Worm (Caenorhabditis elegans): Measurements from ENCODE around the gene F32A5.8.

The F32A5.8 gene

ce11 chrII:7283063-7283462, 27.2 kb downstream of the F32A5.8 start (continued):
- no peak for TF ChIP-seq elt-3 (tag; optimal IDR thresholded peaks at IDR 0.05)
- TF ChIP-seq alr-1 (tag; optimal IDR thresholded peaks at IDR 0.05; ENCODE audit: borderline replicate concordance), result no peak
- no peak for TF ChIP-seq ceh-90 (tag; optimal IDR thresholded peaks at IDR 0.05)
- TF ChIP-seq aha-1 (tag; optimal IDR thresholded peaks at IDR 0.05), result no peak
- no peak for TF ChIP-seq mab-9 (GFP tag; IDR thresholded peaks at IDR 0.05)

- TF ChIP-seq efl-1 (optimal IDR thresholded peaks at IDR 0.05) (no peak), efl-1 (GFP tag; optimal IDR thresholded peaks at IDR 0.05 in 1 of 2) (peak in 1 of 2 experiments; percentile 59), aly-2 (tag; optimal IDR thresholded peaks at IDR 0.05) (no peak)
These were observed 31.2 kb downstream of the F32A5.8 start for ce11 chrII:7287140-7287539.

- TF ChIP-seq nhr-71 (tag; optimal IDR thresholded peaks at IDR 0.05), result no peak
- no peak for TF ChIP-seq mab-9 (GFP tag; IDR thresholded peaks at IDR 0.05)
- TF ChIP-seq vab-15 (tag; optimal IDR thresholded peaks at IDR 0.05), result no peak
- no peak for TF ChIP-seq xbp-1 (tag; optimal IDR thresholded peaks at IDR 0.05)
- TF ChIP-seq unc-86 (tag; optimal IDR thresholded peaks at IDR 0.05), result no peak
- TF ChIP-seq nhr-28 (tag; optimal IDR thresholded peaks at IDR 0.05), result no peak
- TF ChIP-seq jun-1 (tag; optimal IDR thresholded peaks at IDR 0.05), result no peak
- peak; percentile 47 for TF ChIP-seq nhr-90 (tag; optimal IDR thresholded peaks at IDR 0.05; ENCODE audit: poor library complexity)
- TF ChIP-seq nhr-20 (tag; optimal IDR thresholded peaks at IDR 0.05), result peak; percentile 68
- TF ChIP-seq unc-130 (tag; optimal IDR thresholded peaks at IDR 0.05), result no peak
- peak; percentile 77 for TF ChIP-seq nhr-85 (tag)
- peak; percentile 14 for TF ChIP-seq zip-4 (GFP tag; optimal IDR thresholded peaks at IDR 0.05)
- peak; percentile 59 for TF ChIP-seq lin-14 (GFP tag; optimal IDR thresholded peaks at IDR 0.05)
- peak in 5 of 6 experiments; percentile 50 to 97 (median 72) for TF ChIP-seq elt-3 (tag; optimal IDR thresholded peaks at IDR 0.05)
- TF ChIP-seq nhr-19 (GFP tag; conservative IDR thresholded peaks at IDR 0.05), result peak; percentile 47
- no peak for TF ChIP-seq ceh-63 (GFP tag; optimal IDR thresholded peaks at IDR 0.05)
- TF ChIP-seq blmp-1 (tag; optimal IDR thresholded peaks at IDR 0.05), result peak; percentile 37
- no peak for TF ChIP-seq nhr-77 (tag; optimal IDR thresholded peaks at IDR 0.05)
- TF ChIP-seq C16A3.4 (tag; optimal IDR thresholded peaks at IDR 0.05), result peak; percentile 8
- TF ChIP-seq skn-1 (tag; optimal IDR thresholded peaks at IDR 0.05), result peak; percentile 0
- peak; percentile 53 for TF ChIP-seq elt-2 (tag; optimal IDR thresholded peaks at IDR 0.05)
- TF ChIP-seq hpl-2 (GFP tag; optimal IDR thresholded peaks at IDR 0.05), result no peak
- TF ChIP-seq lin-35 (GFP tag; optimal IDR thresholded peaks at IDR 0.05), result peak in 1 of 2 experiments; percentile 57
- TF ChIP-seq efl-1 (optimal IDR thresholded peaks at IDR 0.05), result no peak
- peak in 1 of 2 experiments; percentile 82 for TF ChIP-seq efl-1 (GFP tag; optimal IDR thresholded peaks at IDR 0.05 in 1 of 2)
These were observed 31.8 kb downstream of the F32A5.8 start for ce11 chrII:7287709-7288108.

- no peak for TF ChIP-seq Y116A8C.19 (tag; optimal IDR thresholded peaks at IDR 0.05; ENCODE audit: borderline replicate concordance)
- no peak for TF ChIP-seq ceh-88 (GFP tag; IDR thresholded peaks at IDR 0.05)
- TF ChIP-seq elt-3 (tag; optimal IDR thresholded peaks at IDR 0.05), result no peak
- TF ChIP-seq elt-2 (tag; optimal IDR thresholded peaks at IDR 0.05), result peak; percentile 61
- no peak for TF ChIP-seq aly-2 (tag; optimal IDR thresholded peaks at IDR 0.05)
These were observed 34.1 kb downstream of the F32A5.8 start, which contains the start of gene C30G12.2 for ce11 chrII:7289923-7290476. Gene C30G12.2 (plus strand): TSS chrII:7290426.

ce11 chrII:7295917-7296316, 40.0 kb downstream of the F32A5.8 start, which contains the start of gene C30G12.6:
Gene C30G12.6 (minus strand): TSS chrII:7296017.
- TF ChIP-seq nhr-85 (tag) (peak; percentile 14), unc-130 (tag; optimal IDR thresholded peaks at IDR 0.05) (no peak)

DNA sequence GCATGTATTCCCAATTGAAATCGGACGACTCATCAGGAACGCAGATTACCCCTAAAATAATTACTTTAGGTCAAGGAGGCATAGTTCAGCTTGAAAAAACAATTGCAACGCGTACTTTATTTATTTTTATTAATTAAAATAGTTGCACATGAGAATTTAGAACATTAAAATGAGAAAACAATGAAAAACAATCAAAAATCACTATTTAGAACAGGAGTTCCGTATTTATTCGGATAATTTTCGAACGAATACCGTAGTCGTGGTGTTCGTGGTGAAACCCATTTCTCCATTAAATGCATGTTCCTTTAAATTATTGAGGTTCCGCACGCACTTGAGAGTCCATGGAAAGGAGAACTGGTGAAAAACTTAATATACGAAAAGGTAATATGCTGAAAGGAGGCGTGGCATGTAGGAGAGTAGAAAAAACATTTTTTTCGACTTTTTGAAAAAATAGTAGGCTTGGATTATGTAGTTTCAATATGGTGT, 42.3 kb downstream of the F32A5.8 start, which contains the start of gene puf-8:
TSS of gene puf-8 (minus strand) at position 51 of the 486 bp plus-strand sequence.
- TF ChIP-seq fkh-4 (tag; optimal IDR thresholded peaks at IDR 0.05; ENCODE audit: borderline replicate concordance) (no peak), nhr-47 (tag; optimal IDR thresholded peaks at IDR 0.05) (no peak), nhr-77 (tag; optimal IDR thresholded peaks at IDR 0.05) (no peak), irx-1 (tag; optimal IDR thresholded peaks at IDR 0.05) (no peak), nhr-90 (tag; optimal IDR thresholded peaks at IDR 0.05; ENCODE audit: poor library complexity) (no peak), nhr-85 (tag) (no peak), snpc-4 (tag; optimal IDR thresholded peaks at IDR 0.05) (no peak), C16A3.4 (tag; optimal IDR thresholded peaks at IDR 0.05) (no peak), ztf-11 (tag; optimal IDR thresholded peaks at IDR 0.05) (no peak), ceh-90 (tag; optimal IDR thresholded peaks at IDR 0.05) (no peak), efl-1 (optimal IDR thresholded peaks at IDR 0.05) (no peak), efl-1 (GFP tag; optimal IDR thresholded peaks at IDR 0.05 in 1 of 2) (no peak), tlp-1 (tag; optimal IDR thresholded peaks at IDR 0.05) (no peak), pax-3 (tag; optimal IDR thresholded peaks at IDR 0.05) (no peak), lir-3 (tag; optimal IDR thresholded peaks at IDR 0.05; ENCODE audit: poor library complexity) (no peak)
